Worm (Caenorhabditis elegans): ENCODE measurements around the gene cox-6C.

The cox-6C gene

ce11 chrIV:125881-126781 lies at the start of gene cox-6C, which contains the start of gene grld-1:
Gene cox-6C (plus strand): TSS chrIV:126731.
Gene grld-1 (minus strand): TSS chrIV:125931.
- no peak for TF ChIP-seq unc-39 (tag; optimal IDR thresholded peaks at IDR 0.05)
- TF ChIP-seq dmd-4 (tag; optimal IDR thresholded peaks at IDR 0.05) = no peak
- no peak for TF ChIP-seq elt-3 (tag; optimal IDR thresholded peaks at IDR 0.05)
- peak; percentile 86 to 97 for TF ChIP-seq lsy-2 (tag; optimal IDR thresholded peaks at IDR 0.05)
- no peak for TF ChIP-seq mab-5 (tag; optimal IDR thresholded peaks at IDR 0.05)
- TF ChIP-seq blmp-1 (tag; optimal IDR thresholded peaks at IDR 0.05; ENCODE audit: insufficient read depth) = no peak
- no peak for TF ChIP-seq aly-2 (tag; optimal IDR thresholded peaks at IDR 0.05)
- no peak for TF ChIP-seq nhr-77 (tag; optimal IDR thresholded peaks at IDR 0.05)
- TF ChIP-seq nhr-11 (tag; optimal IDR thresholded peaks at IDR 0.05) = no peak
- no peak for TF ChIP-seq ceh-82 (tag; optimal IDR thresholded peaks at IDR 0.05)
- TF ChIP-seq zag-1 (tag; optimal IDR thresholded peaks at IDR 0.05) = peak; percentile 19
- no peak for TF ChIP-seq R02D3.7 (tag; optimal IDR thresholded peaks at IDR 0.05)
- TF ChIP-seq unc-55 (GFP tag; optimal IDR thresholded peaks at IDR 0.05) = peak; percentile 78
- peak; percentile 53 for TF ChIP-seq crh-2 (tag; optimal IDR thresholded peaks at IDR 0.05)
- TF ChIP-seq ceh-16 (tag; optimal IDR thresholded peaks at IDR 0.05) = no peak
- TF ChIP-seq alr-1 (tag; optimal IDR thresholded peaks at IDR 0.05) = no peak
- no peak for TF ChIP-seq lin-39 (tag; optimal IDR thresholded peaks at IDR 0.05)
- peak in 1 of 2 experiments; percentile 14 for TF ChIP-seq mdl-1 (tag; optimal IDR thresholded peaks at IDR 0.05)
- no peak for TF ChIP-seq elt-1 (tag; optimal IDR thresholded peaks at IDR 0.05)
- no peak for TF ChIP-seq skn-1 (tag; optimal IDR thresholded peaks at IDR 0.05)
- TF ChIP-seq ztf-11 (tag; optimal IDR thresholded peaks at IDR 0.05) = no peak
- TF ChIP-seq ztf-4 (tag; optimal IDR thresholded peaks at IDR 0.05) = no peak
- TF ChIP-seq nhr-21 (tag; optimal IDR thresholded peaks at IDR 0.05) = peak; percentile 9
- TF ChIP-seq fos-1 (tag; optimal IDR thresholded peaks at IDR 0.05) = peak; percentile 34
- TF ChIP-seq nhr-6 (tag; optimal IDR thresholded peaks at IDR 0.05) = peak; percentile 5
- TF ChIP-seq lin-13 (GFP tag; optimal IDR thresholded peaks at IDR 0.05) = peak; percentile 71
- no peak for TF ChIP-seq snpc-4 (tag; optimal IDR thresholded peaks at IDR 0.05)
- no peak for TF ChIP-seq nhr-10 (tag; optimal IDR thresholded peaks at IDR 0.05)
- peak; percentile 1 for TF ChIP-seq egl-27 (tag; optimal IDR thresholded peaks at IDR 0.05)
- peak; percentile 51 for TF ChIP-seq sma-3 (GFP tag; optimal IDR thresholded peaks at IDR 0.05)
- no peak for TF ChIP-seq ztf-1 (GFP tag; conservative IDR thresholded peaks at IDR 0.05)
- TF ChIP-seq nhr-237 (tag; optimal IDR thresholded peaks at IDR 0.05) = no peak
- TF ChIP-seq nhr-129 (tag; optimal IDR thresholded peaks at IDR 0.05) = peak; percentile 58
- no peak for TF ChIP-seq unc-62 (GFP tag; optimal IDR thresholded peaks at IDR 0.05)
- no peak for TF ChIP-seq ama-1 (optimal IDR thresholded peaks at IDR 0.05)
- TF ChIP-seq ZK546.5 (tag; optimal IDR thresholded peaks at IDR 0.05) = no peak
- TF ChIP-seq lin-11 (tag; optimal IDR thresholded peaks at IDR 0.05) = peak; percentile 25
- TF ChIP-seq F13H6.1 (tag; optimal IDR thresholded peaks at IDR 0.05) = peak; percentile 64
- TF ChIP-seq peb-1 (tag; optimal IDR thresholded peaks at IDR 0.05) = no peak
- no peak for TF ChIP-seq nhr-12 (tag; optimal IDR thresholded peaks at IDR 0.05)
- TF ChIP-seq nhr-23 (tag; optimal IDR thresholded peaks at IDR 0.05) = no peak
- TF ChIP-seq C34F6.9 (tag; optimal IDR thresholded peaks at IDR 0.05) = peak; percentile 67
- TF ChIP-seq sem-4 (tag; optimal IDR thresholded peaks at IDR 0.05) = no peak
- peak; percentile 53 for TF ChIP-seq gmeb-1 (tag; optimal IDR thresholded peaks at IDR 0.05)
- no peak for TF ChIP-seq mbf-1 (tag; optimal IDR thresholded peaks at IDR 0.05)
- TF ChIP-seq nhr-25 (tag; optimal IDR thresholded peaks at IDR 0.05) = no peak
- peak; percentile 25 for TF ChIP-seq sma-9 (GFP tag; optimal IDR thresholded peaks at IDR 0.05)
- TF ChIP-seq sma-9 (tag; optimal IDR thresholded peaks at IDR 0.05) = no peak
- TF ChIP-seq Y55F3AM.14 (GFP tag; optimal IDR thresholded peaks at IDR 0.05) = no peak
